Fruit fly (Drosophila melanogaster) whole organism, embryonic: Measurements from ENCODE around the gene CG15773.
A peak's percentile ranks its signal among the peaks of the same experiment; 100 is the strongest.

ENCODE experiments used
- Awh ChIP-seq: fragments of 200-800 bp; sonication (Bioruptor generic); IDR thresholded peaks from 2 replicates; pipeline ENCODE4, ENCODE4 v1.3.6; 2022; ENCODE audit warnings: missing biosample characterization, missing genetic modification characterization
- C15 ChIP-seq: fragments of 200-800 bp; sonication (Bioruptor generic); IDR thresholded peaks from 3 replicates; pipeline ENCODE4 v1.3.6; 2022; ENCODE audit warnings: missing biosample characterization, missing genetic modification characterization
- CG10209 ChIP-seq: fragments of 200-800 bp; sonication (Bioruptor generic); optimal IDR thresholded peaks from 3 replicates; lab custom pipeline; 2017; ENCODE audit warnings: missing biosample characterization, mild to moderate bottlenecking, missing genetic modification characterization, missing genetic modification reagents
- CG10654 ChIP-seq: fragments of 200-800 bp; sonication (Bioruptor generic); optimal IDR thresholded peaks from 2 replicates; lab custom pipeline; 2016; ENCODE audit warnings: missing biosample characterization, missing genetic modification characterization
- CG12155 ChIP-seq: fragments of 200-800 bp; sonication (Bioruptor generic); optimal IDR thresholded peaks from 3 replicates; lab custom pipeline; 2016; ENCODE audit warnings: missing biosample characterization, missing genetic modification characterization
- CG12236 ChIP-seq: fragments of 200-800 bp; sonication (Bioruptor generic); optimal IDR thresholded peaks from 2 replicates; lab custom pipeline; 2016; ENCODE audit warnings: missing biosample characterization, missing genetic modification characterization
- CG14965 ChIP-seq: fragments of 200-800 bp; sonication (Bioruptor generic); optimal IDR thresholded peaks from 2 replicates; lab custom pipeline; 2016; ENCODE audit warnings: missing biosample characterization, missing genetic modification characterization, borderline replicate concordance
- CG15601 ChIP-seq: fragments of 200-800 bp; sonication (Bioruptor generic); optimal IDR thresholded peaks from 3 replicates; lab custom pipeline; 2019; ENCODE audit warnings: missing biosample characterization, mild to moderate bottlenecking, missing genetic modification characterization, moderate library complexity
- CG1603 ChIP-seq: fragments of 200-800 bp; sonication (Bioruptor generic); optimal IDR thresholded peaks from 2 replicates; lab custom pipeline; 2019; ENCODE audit warnings: missing biosample characterization, mild to moderate bottlenecking, missing genetic modification characterization, moderate library complexity
- CG1792 ChIP-seq: fragments of 200-800 bp; sonication (Bioruptor generic); optimal IDR thresholded peaks from 2 replicates; lab custom pipeline; 2016; ENCODE audit warnings: missing biosample characterization, missing genetic modification characterization
- CG18764 ChIP-seq: fragments of 200-800 bp; sonication (Bioruptor generic); optimal IDR thresholded peaks from 3 replicates; lab custom pipeline; 2016; ENCODE audit warnings: missing biosample characterization, missing genetic modification characterization
- CG2129 ChIP-seq: fragments of 200-800 bp; sonication (Bioruptor generic); IDR thresholded peaks from 2 replicates; pipeline ENCODE4 v1.3.6; 2022; ENCODE audit warnings: missing biosample characterization, missing genetic modification characterization; ENCODE audit not compliant: partially characterized antibody
- CG2199 ChIP-seq: fragments of 200-800 bp; sonication (Bioruptor generic); IDR thresholded peaks from 3 replicates; pipeline ENCODE4 v1.3.6; 2022; ENCODE audit warnings: missing biosample characterization, missing genetic modification characterization
- CG3281 ChIP-seq: fragments of 200-800 bp; sonication (Bioruptor generic); optimal IDR thresholded peaks from 3 replicates; lab custom pipeline; 2017; ENCODE audit warnings: missing biosample characterization, mild to moderate bottlenecking, missing genetic modification characterization
- CG4282 ChIP-seq: fragments of 200-800 bp; sonication (Bioruptor generic); optimal IDR thresholded peaks from 2 replicates; lab custom pipeline; 2016; ENCODE audit warnings: missing biosample characterization, missing genetic modification characterization
- CG43689 ChIP-seq: fragments of 200-800 bp; sonication (Bioruptor generic); IDR thresholded peaks from 2 replicates; pipeline ENCODE4 v1.3.6; 2022; ENCODE audit warnings: missing biosample characterization, missing genetic modification characterization
- CG6175 ChIP-seq: fragments of 200-800 bp; sonication (Bioruptor generic); IDR thresholded peaks from 3 replicates; pipeline ENCODE4 v1.3.6; 2022; ENCODE audit warnings: missing biosample characterization, missing genetic modification characterization
- CG9215 ChIP-seq: fragments of 200-800 bp; sonication (Bioruptor generic); IDR thresholded peaks from 2 replicates; pipeline ENCODE4 v1.3.6; 2022; ENCODE audit warnings: missing biosample characterization, missing genetic modification characterization
- Camta ChIP-seq: fragments of 200-800 bp; sonication (Bioruptor generic); optimal IDR thresholded peaks from 2 replicates; lab custom pipeline; 2016; ENCODE audit warnings: missing biosample characterization, missing genetic modification characterization
- Dip2 ChIP-seq: fragments of 200-800 bp; sonication (Bioruptor generic); IDR thresholded peaks from 2 replicates; pipeline ENCODE4 v1.3.6; 2022; ENCODE audit warnings: missing biosample characterization, missing genetic modification characterization
- Gug ChIP-seq: fragments of 200-800 bp; sonication (Bioruptor generic); IDR thresholded peaks from 4 replicates; pipeline ENCODE4 v1.3.6; 2022; ENCODE audit warnings: missing biosample characterization, missing genetic modification characterization
- H2.0 ChIP-seq: fragments of 200-800 bp; sonication (Bioruptor generic); IDR thresholded peaks from 2 replicates; pipeline ENCODE4 v1.3.6; 2022; ENCODE audit warnings: missing biosample characterization, missing genetic modification characterization
- Jarid2 ChIP-seq: fragments of 200-800 bp; sonication (Bioruptor generic); optimal IDR thresholded peaks from 3 replicates; lab custom pipeline; 2017; ENCODE audit warnings: mild to moderate bottlenecking, missing biosample characterization, missing genetic modification reagents, missing genetic modification characterization
- Meics ChIP-seq: fragments of 200-800 bp; sonication (Bioruptor generic); optimal IDR thresholded peaks from 2 replicates; lab custom pipeline; 2017; ENCODE audit warnings: missing biosample characterization, mild to moderate bottlenecking, missing genetic modification characterization
- NfI ChIP-seq: fragments of 200-800 bp; sonication (Bioruptor generic); optimal IDR thresholded peaks from 3 replicates; lab custom pipeline; 2018; ENCODE audit warnings: missing biosample characterization, mild to moderate bottlenecking, missing genetic modification characterization, moderate library complexity
- Oaz ChIP-seq: fragments of 200-800 bp; sonication (Bioruptor generic); IDR thresholded peaks from 2 replicates; pipeline ENCODE4 v1.3.6; 2022; ENCODE audit warnings: missing biosample characterization, missing genetic modification characterization
- Oli ChIP-seq: fragments of 200-800 bp; sonication (Bioruptor generic); optimal IDR thresholded peaks from 2 replicates; lab custom pipeline; 2018; ENCODE audit warnings: missing biosample characterization, mild to moderate bottlenecking, missing genetic modification characterization, moderate library complexity
- Sry-δ ChIP-seq: fragments of 200-800 bp; sonication (Bioruptor generic); optimal IDR thresholded peaks from 2 replicates; lab custom pipeline; 2016; ENCODE audit warnings: missing biosample characterization, missing genetic modification characterization
- Xbp1 ChIP-seq: fragments of 200-800 bp; sonication (Bioruptor generic); optimal IDR thresholded peaks from 3 replicates; lab custom pipeline; 2016; ENCODE audit warnings: missing biosample characterization, mild to moderate bottlenecking, missing genetic modification characterization
- amos ChIP-seq: fragments of 200-800 bp; sonication (Bioruptor generic); IDR thresholded peaks from 2 replicates; pipeline ENCODE4 v1.3.6; 2022; ENCODE audit warnings: missing biosample characterization, missing genetic modification characterization; ENCODE audit not compliant: partially characterized antibody
- aop ChIP-seq: fragments of 200-800 bp; sonication (Bioruptor generic); IDR thresholded peaks from 2 replicates; pipeline ENCODE4 v1.3.6; 2022; ENCODE audit warnings: missing biosample characterization, missing genetic modification characterization
- br ChIP-seq: fragments of >200 bp; optimal IDR thresholded peaks from 2 replicates; lab custom pipeline; 2017
- ci ChIP-seq: fragments of 200-800 bp; sonication (Bioruptor generic); IDR thresholded peaks from 3 replicates; pipeline ENCODE4 v1.3.6; 2022; ENCODE audit warnings: missing biosample characterization, missing genetic modification characterization
- crp ChIP-seq, 2 experiments: fragments of 200-800 bp; sonication (Bioruptor generic); optimal IDR thresholded peaks; 2 replicates in 1 of 2; 3 replicates in 1 of 2; lab custom pipeline; 2017; ENCODE audit warnings: missing biosample characterization in 2 of 2, missing genetic modification characterization in 2 of 2, mild to moderate bottlenecking in 1 of 2, moderate library complexity in 1 of 2
- dan ChIP-seq: fragments of 200-800 bp; sonication (Bioruptor generic); IDR thresholded peaks from 2 replicates; pipeline ENCODE4 v1.3.6; 2022; ENCODE audit warnings: missing biosample characterization, missing genetic modification characterization
- dmrt11E ChIP-seq: fragments of 200-800 bp; sonication (Bioruptor generic); optimal IDR thresholded peaks from 3 replicates; lab custom pipeline; 2018; ENCODE audit warnings: missing biosample characterization, mild to moderate bottlenecking, missing genetic modification characterization, moderate library complexity
- ems ChIP-seq: fragments of 200-800 bp; sonication (Bioruptor generic); optimal IDR thresholded peaks from 3 replicates; lab custom pipeline; 2016; ENCODE audit warnings: missing biosample characterization, missing genetic modification characterization
- fru ChIP-seq: fragments of >200 bp; optimal IDR thresholded peaks from 2 replicates; lab custom pipeline; 2017
- h ChIP-seq: fragments of >200 bp; optimal IDR thresholded peaks from 2 replicates; lab custom pipeline; 2017
- jumu ChIP-seq: fragments of 200-800 bp; sonication (Bioruptor generic); optimal IDR thresholded peaks from 3 replicates; lab custom pipeline; 2016; ENCODE audit warnings: missing biosample characterization, missing genetic modification characterization
- kah ChIP-seq: fragments of 200-800 bp; sonication (Bioruptor generic); optimal IDR thresholded peaks from 2 replicates; lab custom pipeline; 2018; ENCODE audit warnings: missing biosample characterization, mild to moderate bottlenecking, missing genetic modification characterization
- lmd ChIP-seq: fragments of 200-800 bp; sonication (Bioruptor generic); IDR thresholded peaks from 2 replicates; pipeline ENCODE4 v1.3.6; 2022; ENCODE audit warnings: missing biosample characterization, missing genetic modification characterization
- sc ChIP-seq, 3 experiments: fragments of >200 bp in 2 of 3; fragments of 200-800 bp in 1 of 3; sonication (Bioruptor generic) in 1 of 3; optimal IDR thresholded peaks; 2 replicates in 2 of 3; 3 replicates in 1 of 3; lab custom pipeline; 2017; ENCODE audit warnings: mild to moderate bottlenecking in 1 of 3, missing biosample characterization in 1 of 3, missing genetic modification characterization in 1 of 3, missing genetic modification reagents in 1 of 3
- sqz ChIP-seq: fragments of 200-800 bp; sonication (Bioruptor generic); optimal IDR thresholded peaks from 3 replicates; lab custom pipeline; 2018; ENCODE audit warnings: missing biosample characterization, mild to moderate bottlenecking, missing genetic modification characterization
- stwl ChIP-seq: fragments of 200-800 bp; sonication (Bioruptor generic); optimal IDR thresholded peaks from 3 replicates; lab custom pipeline; 2018; ENCODE audit warnings: missing biosample characterization, mild to moderate bottlenecking, missing genetic modification characterization, moderate library complexity
- tin ChIP-seq: fragments of 200-800 bp; sonication (Bioruptor generic); optimal IDR thresholded peaks from 3 replicates; lab custom pipeline; 2016; ENCODE audit warnings: missing biosample characterization, missing genetic modification characterization
- tll ChIP-seq, 2 experiments: fragments of 200-800 bp in 1 of 2; fragments of >200 bp in 1 of 2; sonication (Bioruptor generic) in 1 of 2; optimal IDR thresholded peaks; 2 replicates each; lab custom pipeline; 2017 to 2019; ENCODE audit warnings: missing biosample characterization in 2 of 2, missing genetic modification characterization in 2 of 2, mild to moderate bottlenecking in 1 of 2, moderate library complexity in 1 of 2
- zfh1 ChIP-seq: fragments of 200-800 bp; sonication (Bioruptor generic); IDR thresholded peaks from 3 replicates; pipeline ENCODE4 v1.3.6; 2022; ENCODE audit warnings: missing biosample characterization, missing genetic modification characterization

Gene CG15773

DNA sequence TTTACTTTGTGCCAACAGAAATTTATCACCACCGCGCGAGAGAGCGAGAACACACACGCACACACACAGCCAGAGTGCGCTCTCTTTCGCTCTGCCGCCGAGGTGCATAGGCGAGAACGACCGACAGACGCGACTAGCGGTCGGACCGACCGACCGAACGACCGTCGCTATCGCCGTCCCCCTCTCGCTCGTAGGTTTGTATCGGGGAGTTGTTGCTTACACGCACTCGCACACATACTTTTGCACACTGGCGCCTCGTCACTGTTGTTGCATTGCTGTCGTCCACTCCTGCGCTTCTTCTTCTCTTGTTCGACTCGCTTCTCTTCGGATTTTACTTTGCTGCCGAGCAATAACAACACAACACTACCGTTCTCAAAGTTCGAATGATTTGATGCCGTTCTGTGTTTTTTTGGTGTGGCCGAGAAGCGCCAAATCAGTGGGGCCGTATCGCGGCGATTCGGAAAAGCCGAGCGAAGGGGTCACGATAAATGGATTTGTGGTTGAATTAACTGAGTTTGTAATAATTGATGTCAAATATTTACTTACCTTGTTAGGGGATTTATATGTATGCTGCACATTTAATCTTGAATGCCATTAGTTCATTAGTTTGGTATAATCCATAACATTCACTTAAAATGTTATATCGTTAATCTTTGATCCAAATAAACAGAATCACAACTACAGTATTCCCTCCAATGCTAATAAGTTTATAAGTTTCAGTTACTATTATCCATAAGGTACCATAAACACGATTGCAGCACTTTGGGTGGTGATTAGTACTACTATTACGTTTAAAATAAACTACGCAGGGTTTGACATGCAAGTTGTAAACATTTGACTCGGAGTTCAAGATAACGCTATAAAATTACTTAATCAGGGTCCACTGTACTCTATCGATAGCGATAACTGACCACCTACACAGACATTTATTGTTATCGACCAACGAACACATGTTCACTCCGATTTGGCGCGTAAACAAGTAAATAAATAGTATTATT, 14.6 kb downstream of the CG15773 start, which contains the start of the genes IntS6 and Rtel1 (continued):
- TF ChIP-seq CG4282 (peak; percentile 69), Jarid2 (GFP tag; lab: Kevin White, UChicago) (peak; percentile 47), CG10209 (GFP tag; lab: Kevin White, UChicago) (peak; percentile 100), CG15601 (tag; lab: Kevin White, UChicago) (peak; percentile 83), stwl (tag; lab: Kevin White, UChicago) (no peak), CG9215 (GFP tag; lab: Robert Waterston, UW) (peak; percentile 90), H2.0 (GFP tag; lab: Robert Waterston, UW) (peak; percentile 87), dan (GFP tag; lab: Robert Waterston, UW) (peak; percentile 77), tin (GFP tag; lab: Kevin White, UChicago) (peak; percentile 89), dmrt11E (peak; percentile 81), C15 (GFP tag; lab: Robert Waterston, UW) (peak; percentile 82; the same call in 2 of the 3 replicates), NfI (GFP tag; lab: Kevin White, UChicago) (peak; percentile 91), Oli (tag; lab: Kevin White, UChicago) (peak; percentile 89), CG10654 (GFP tag; lab: Kevin White, UChicago) (peak; percentile 84), Camta (GFP tag; lab: Kevin White, UChicago) (peak; percentile 89), br (lab: Kevin White, UChicago) (no peak), CG12236 (GFP tag; lab: Kevin White, UChicago) (peak; percentile 82), CG18764 (GFP tag; lab: Kevin White, UChicago) (peak; percentile 84), jumu (peak; percentile 93), sqz (peak; percentile 60), CG14965 (GFP tag; lab: Kevin White, UChicago) (peak; percentile 3), Xbp1 (peak; percentile 91), amos (GFP tag; lab: Robert Waterston, UW) (peak; percentile 44; the same call in 1 of the 2 replicates), CG1603 (peak; percentile 91), Gug (GFP tag; lab: Robert Waterston, UW) (peak; percentile 90), ems (GFP tag; lab: Kevin White, UChicago) (peak; percentile 90), CG2129 (GFP tag; lab: Robert Waterston, UW) (no peak), CG2199 (GFP tag; lab: Robert Waterston, UW) (0 out of 3 replicates have a peak, but pooled peaks have one; percentile 27), Awh (GFP tag; lab: Robert Waterston, UW) (peak; percentile 78), kah (peak; percentile 57), tll (GFP tag; optimal IDR thresholded peaks at IDR 0.05; lab: Kevin White, UChicago) (peak; percentile 1 to 14), sc (optimal IDR thresholded peaks at IDR 0.05; lab: Kevin White, UChicago) (no peak), sc (GFP tag; optimal IDR thresholded peaks at IDR 0.05; lab: Kevin White, UChicago) (peak; percentile 74), CG12155 (peak; percentile 90), Dip2 (GFP tag; lab: Robert Waterston, UW) (no peak), lmd (GFP tag; lab: Robert Waterston, UW) (peak; percentile 93), Meics (peak; percentile 90), CG6175 (GFP tag; lab: Robert Waterston, UW) (peak; percentile 65; the same call in 2 of the 3 replicates), CG43689 (GFP tag; lab: Robert Waterston, UW) (peak; percentile 56; the same call in 1 of the 2 replicates), Oaz (peak; percentile 72), Sry-δ (peak; percentile 65), CG1792 (GFP tag; lab: Kevin White, UChicago) (peak; percentile 85), aop (GFP tag; lab: Robert Waterston, UW) (no peak), CG3281 (GFP tag; lab: Kevin White, UChicago) (peak; percentile 91), h (no peak), crp (GFP tag; optimal IDR thresholded peaks at IDR 0.05; lab: Kevin White, UChicago) (peak in 1 of 2 experiments; percentile 74), fru (lab: Kevin White, UChicago) (no peak), ci (peak; percentile 88), zfh1 (GFP tag; lab: Robert Waterston, UW) (peak; percentile 82)
